Fruit fly (Drosophila melanogaster) whole organism: ENCODE data around the gene MED22.

Experiments
- CG8478 ChIP-seq: fragments of >200 bp; optimal IDR thresholded peaks from 2 replicates; lab custom pipeline; 2018; ENCODE audit warnings: inconsistent platforms
- Dll ChIP-seq: fragments of >200 bp; optimal IDR thresholded peaks from 2 replicates; lab custom pipeline; 2017
- EcR ChIP-seq, 2 experiments: fragments of >200 bp; optimal IDR thresholded peaks; 2 replicates each; lab custom pipeline; 2017; ENCODE audit warnings: missing biosample characterization in 2 of 2, missing genetic modification characterization in 2 of 2, missing genetic modification reagents in 2 of 2
- pan ChIP-seq: fragments of >200 bp; optimal IDR thresholded peaks from 2 replicates; lab custom pipeline; 2017
- psq ChIP-seq: fragments of >200 bp; optimal IDR thresholded peaks from 2 replicates; lab custom pipeline; 2017
- usp ChIP-seq: fragments of >200 bp; optimal IDR thresholded peaks from 2 replicates; lab custom pipeline; 2017; ENCODE audit warnings: missing biosample characterization, missing genetic modification characterization, mixed read lengths

The MED22 gene

dm6 chrX:927863-928257 is at the start of gene MED22, which contains the start of gene CG43867:
TSS of gene MED22 (plus strand) at chrX:928139.
TSS of gene CG43867 (minus strand) at chrX:927975.
- TF ChIP-seq usp (GFP tag; lab: Kevin White, UChicago) (no peak), CG8478 (lab: Kevin White, UChicago) (no peak), psq (no peak), EcR (GFP tag; optimal IDR thresholded peaks at IDR 0.05; lab: Kevin White, UChicago) (no peak), Dll (no peak), pan (lab: Kevin White, UChicago) (no peak)

DNA sequence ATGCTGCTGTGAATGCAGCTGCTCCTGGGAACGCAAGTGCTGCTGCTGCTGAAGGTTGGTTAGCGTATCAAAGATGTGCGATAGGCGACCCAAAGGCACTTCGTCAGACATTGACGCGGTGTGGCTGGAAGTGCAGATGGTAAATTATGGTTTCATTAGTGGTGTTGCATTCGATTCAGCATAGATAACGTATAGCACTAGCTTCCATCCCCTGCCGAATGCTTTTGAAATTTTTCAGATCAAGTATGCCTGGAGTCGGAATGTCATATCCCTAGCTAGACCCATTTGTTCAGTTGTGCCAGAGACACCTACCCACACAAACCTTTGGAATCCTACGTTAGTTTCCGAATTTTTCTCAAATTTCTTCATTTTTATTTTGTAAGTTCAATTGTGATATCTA is 33.8 kb upstream of the MED22 start, which contains the start of gene CG11663:
CG11663 (plus strand) TSS at position 301 of the 400 bp plus-strand sequence.
- TF ChIP-seq Dll (no peak), pan (lab: Kevin White, UChicago) (no peak), CG8478 (lab: Kevin White, UChicago) (no peak), psq (no peak), EcR (GFP tag; optimal IDR thresholded peaks at IDR 0.05; lab: Kevin White, UChicago) (no peak), usp (GFP tag; lab: Kevin White, UChicago) (no peak)

DNA sequence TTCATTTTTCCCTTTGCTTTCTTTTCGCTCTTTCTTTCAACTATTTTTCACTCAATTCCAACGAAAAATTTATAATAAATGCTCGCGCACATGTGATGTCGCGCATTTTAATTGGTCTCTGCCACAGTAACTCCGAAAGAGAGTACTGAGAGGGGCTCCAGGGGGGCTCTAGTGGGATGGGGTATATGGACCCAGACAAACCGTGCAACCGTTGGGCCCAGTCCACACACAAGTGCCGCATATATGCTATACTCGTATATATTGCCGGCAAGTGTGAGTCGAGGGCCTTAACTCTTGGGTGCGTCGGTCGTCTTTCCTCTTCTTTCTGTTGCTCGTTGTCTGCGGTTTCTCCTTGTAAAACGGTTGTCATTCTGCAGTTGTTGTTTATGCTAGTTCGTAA is 29.6 kb upstream of the MED22 start:
- no peak for TF ChIP-seq pan (lab: Kevin White, UChicago)
- peak in 1 of 2 experiments; percentile 14 for TF ChIP-seq EcR (GFP tag; optimal IDR thresholded peaks at IDR 0.05; lab: Kevin White, UChicago)

DNA sequence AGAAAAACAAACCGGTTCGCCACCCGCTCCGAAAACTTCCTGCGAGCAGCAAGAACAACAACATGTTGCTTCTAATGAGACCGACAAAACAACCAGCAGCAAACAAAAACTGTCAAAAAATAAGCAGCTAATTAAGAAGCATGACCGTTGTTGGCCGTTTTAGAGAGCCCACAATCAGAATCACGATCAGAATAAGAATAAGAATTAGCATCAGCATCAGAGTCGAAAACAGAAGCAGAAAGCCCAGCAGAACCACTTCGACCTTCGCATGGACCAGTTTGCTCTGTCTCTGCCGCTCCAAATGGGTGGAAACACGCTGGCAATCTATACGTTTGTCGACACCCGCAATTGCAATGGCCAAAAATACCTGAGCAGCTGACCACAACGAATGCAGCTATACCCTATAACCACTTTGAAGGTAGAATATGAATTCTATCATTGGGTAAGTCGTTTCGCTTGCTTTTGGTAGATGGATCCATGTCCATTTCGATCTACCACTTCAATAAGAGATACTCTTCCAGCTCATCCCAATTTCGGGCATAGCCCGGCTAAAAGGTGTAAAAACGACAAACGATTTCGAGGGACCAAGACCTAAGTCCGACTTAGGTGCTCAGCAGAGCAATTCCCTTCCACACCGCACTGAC is 28.4 kb upstream of the MED22 start:
- TF ChIP-seq EcR (GFP tag; optimal IDR thresholded peaks at IDR 0.05; lab: Kevin White, UChicago) (no peak), psq (no peak), pan (lab: Kevin White, UChicago) (no peak), CG8478 (lab: Kevin White, UChicago) (no peak), Dll (no peak), usp (GFP tag; lab: Kevin White, UChicago) (no peak)

dm6 chrX:900725-901345 is 27.1 kb upstream of the MED22 start:
- TF ChIP-seq pan (lab: Kevin White, UChicago) (no peak), usp (GFP tag; lab: Kevin White, UChicago) (no peak), psq (no peak), CG8478 (lab: Kevin White, UChicago) (no peak), Dll (no peak), EcR (GFP tag; optimal IDR thresholded peaks at IDR 0.05; lab: Kevin White, UChicago) (no peak)

dm6 chrX:908763-909497 is 19.0 kb upstream of the MED22 start:
- TF ChIP-seq CG8478 (lab: Kevin White, UChicago) = no peak
- no peak for TF ChIP-seq Dll
- TF ChIP-seq pan (lab: Kevin White, UChicago) = no peak
- no peak for TF ChIP-seq EcR (GFP tag; optimal IDR thresholded peaks at IDR 0.05; lab: Kevin White, UChicago)
- no peak for TF ChIP-seq psq
- TF ChIP-seq usp (GFP tag; lab: Kevin White, UChicago) = no peak

- TF ChIP-seq EcR (GFP tag; optimal IDR thresholded peaks at IDR 0.05; lab: Kevin White, UChicago) (no peak), usp (GFP tag; lab: Kevin White, UChicago) (no peak), psq (no peak), CG8478 (lab: Kevin White, UChicago) (no peak), Dll (no peak), pan (lab: Kevin White, UChicago) (no peak)
These were observed 6.6 kb upstream of the MED22 start for dm6 chrX:921359-921758.

DNA sequence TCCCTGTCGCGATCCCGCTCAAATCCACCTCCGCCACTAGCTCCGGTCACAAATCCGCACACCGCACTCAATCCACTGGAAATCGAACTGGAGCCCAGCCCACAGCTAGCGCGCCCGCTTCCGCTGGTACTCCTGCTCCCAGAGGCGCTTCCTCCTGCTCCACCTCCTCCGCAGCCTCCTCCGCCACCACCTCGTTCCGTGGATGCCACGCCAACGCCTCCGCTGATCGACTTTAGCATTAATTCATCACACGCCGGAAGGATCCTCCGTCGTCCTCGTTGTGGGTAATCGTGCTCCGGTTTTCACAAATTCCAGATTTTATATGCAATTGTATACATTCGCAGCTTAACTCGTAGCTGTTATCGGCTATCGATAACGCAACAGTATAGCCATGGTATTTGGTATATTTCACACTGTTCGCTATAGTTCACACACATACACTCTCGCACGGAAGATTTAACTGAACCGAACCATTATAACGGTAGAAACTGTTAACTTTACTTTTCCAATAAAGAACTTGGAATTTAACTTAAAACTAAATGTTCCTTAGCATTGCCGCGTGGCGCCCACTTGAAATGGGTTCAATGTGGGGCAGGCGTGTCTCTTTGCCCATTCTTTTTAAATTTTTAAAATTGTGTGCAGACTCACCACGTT is 603 bp upstream of the MED22 start, which contains the start of gene Lztr1:
Lztr1 (minus strand) TSS at position 374 of the 654 bp plus-strand sequence.
- TF ChIP-seq usp (GFP tag; lab: Kevin White, UChicago) (no peak), pan (lab: Kevin White, UChicago) (no peak), CG8478 (lab: Kevin White, UChicago) (no peak), Dll (no peak), psq (no peak), EcR (GFP tag; optimal IDR thresholded peaks at IDR 0.05; lab: Kevin White, UChicago) (no peak)

dm6 chrX:930048-930800 is 2.3 kb downstream of the MED22 start, which contains the start of gene CG3708:
TSS of gene CG3708 (minus strand) at chrX:930098.
- TF ChIP-seq Dll (no peak), pan (lab: Kevin White, UChicago) (no peak), psq (no peak), usp (GFP tag; lab: Kevin White, UChicago) (no peak), CG8478 (lab: Kevin White, UChicago) (no peak), EcR (GFP tag; optimal IDR thresholded peaks at IDR 0.05; lab: Kevin White, UChicago) (no peak)

DNA sequence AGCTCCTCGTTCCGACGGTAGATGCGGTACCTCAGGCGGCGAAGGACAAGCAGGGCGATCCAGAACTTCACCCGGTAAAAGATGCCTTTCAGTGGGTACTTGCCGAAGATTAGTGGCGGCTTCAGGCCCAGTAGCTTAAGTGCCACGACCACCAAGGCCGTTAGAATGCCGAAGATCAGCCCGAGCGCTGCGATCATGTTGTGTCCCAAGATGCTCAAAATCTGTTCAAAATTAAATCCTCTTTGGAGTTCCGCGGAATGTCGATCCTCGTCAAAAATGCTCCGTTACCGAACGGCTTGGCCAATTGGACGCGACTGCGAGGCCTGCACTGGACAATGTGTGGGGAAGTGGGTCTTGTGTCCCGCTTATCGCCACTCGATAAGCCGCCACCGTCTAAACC is 4.2 kb downstream of the MED22 start, which contains the start of the genes CG32815 and CG3706:
CG32815 (plus strand) TSS at position 301 of the 400 bp plus-strand sequence.
CG3706 (minus strand) TSS at position 310 of the 400 bp plus-strand sequence.
- TF ChIP-seq usp (GFP tag; lab: Kevin White, UChicago) = no peak
- no peak for TF ChIP-seq Dll
- TF ChIP-seq psq = no peak
- no peak for TF ChIP-seq pan (lab: Kevin White, UChicago)
- no peak for TF ChIP-seq CG8478 (lab: Kevin White, UChicago)
- no peak for TF ChIP-seq EcR (GFP tag; optimal IDR thresholded peaks at IDR 0.05; lab: Kevin White, UChicago)
